Worm (Caenorhabditis elegans) whole organism, L3 larva: ENCODE data around the gene srd-39.

ENCODE experiments used
- aly-2 ChIP-seq: fragments of 150-350 bp; optimal IDR thresholded peaks from 2 replicates; lab custom pipeline; 2014; ENCODE audit warnings: missing biosample characterization, missing genetic modification characterization
- ama-1 ChIP-seq: fragments of 150-350 bp; optimal IDR thresholded peaks from 2 replicates; lab custom pipeline; 2018
- ceh-28 ChIP-seq: fragments of 150-350 bp; optimal IDR thresholded peaks from 2 replicates; lab custom pipeline; 2014; ENCODE audit warnings: missing biosample characterization, missing genetic modification reagents, missing genetic modification characterization
- elt-3 ChIP-seq, 3 experiments: fragments of 150-350 bp in 1 of 3; sonication (generic microtip) in 2 of 3; optimal IDR thresholded peaks; 2 replicates in 2 of 3; 4 replicates in 1 of 3; lab custom pipeline; 2014 to 2017; ENCODE audit warnings: missing biosample characterization in 3 of 3, missing genetic modification characterization in 3 of 3
- mdl-1 ChIP-seq: fragments of 150-350 bp; optimal IDR thresholded peaks from 2 replicates; lab custom pipeline; 2014; ENCODE audit warnings: missing biosample characterization, missing genetic modification characterization
- nhr-11 ChIP-seq: fragments of 150-350 bp; optimal IDR thresholded peaks from 2 replicates; lab custom pipeline; 2014; ENCODE audit warnings: missing biosample characterization, missing genetic modification characterization
- nhr-12 ChIP-seq: fragments of 150-350 bp; optimal IDR thresholded peaks from 2 replicates; lab custom pipeline; 2014; ENCODE audit warnings: missing biosample characterization, missing genetic modification characterization
- nhr-67 ChIP-seq: fragments of 150-350 bp; optimal IDR thresholded peaks from 2 replicates; lab custom pipeline; 2014; ENCODE audit warnings: missing biosample characterization, missing genetic modification characterization
- nhr-77 ChIP-seq: fragments of 150-350 bp; optimal IDR thresholded peaks from 2 replicates; lab custom pipeline; 2014; ENCODE audit warnings: missing biosample characterization, missing genetic modification characterization
- pqm-1 ChIP-seq: fragments of 150-350 bp; optimal IDR thresholded peaks from 2 replicates; lab custom pipeline; 2017; ENCODE audit warnings: missing biosample characterization, missing genetic modification characterization, inconsistent platforms
- snpc-4 ChIP-seq: fragments of 150-350 bp; optimal IDR thresholded peaks from 2 replicates; lab custom pipeline; 2014; ENCODE audit warnings: missing biosample characterization, missing genetic modification characterization
- unc-62 ChIP-seq: fragments of 150-350 bp; sonication (generic microtip); optimal IDR thresholded peaks from 4 replicates; lab custom pipeline; 2014; ENCODE audit warnings: missing biosample characterization, missing genetic modification reagents, missing genetic modification characterization
- ztf-11 ChIP-seq: fragments of 150-350 bp; optimal IDR thresholded peaks from 2 replicates; lab custom pipeline; 2014; ENCODE audit warnings: missing biosample characterization, missing genetic modification characterization

DNA sequence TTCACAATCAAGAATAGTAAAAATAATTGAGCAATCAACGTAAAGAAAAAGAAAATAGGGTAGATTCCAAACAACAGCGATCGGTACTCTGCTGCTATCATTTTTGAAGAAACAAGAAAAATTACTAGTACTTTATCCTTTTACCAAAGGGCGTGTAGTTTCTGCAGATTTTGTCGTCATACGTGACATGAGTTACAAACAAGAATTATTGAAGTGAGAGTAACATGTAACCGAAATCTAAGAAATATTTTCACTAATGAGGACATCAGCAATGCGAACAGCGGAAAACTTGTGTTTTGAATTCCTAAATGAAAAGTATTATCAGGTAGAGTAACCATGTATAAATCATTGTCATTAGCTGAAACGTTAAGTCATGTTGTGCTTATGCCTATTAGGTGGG is 5.7 kb downstream of the srd-39 start, which contains the start of gene srd-36:
- no peak for TF ChIP-seq mdl-1 (tag; lab: Kevin White, UChicago)
- TF ChIP-seq unc-62 = no peak
- TF ChIP-seq pqm-1 (tag; lab: Kevin White, UChicago) = no peak
- no peak for TF ChIP-seq snpc-4 (tag; lab: Kevin White, UChicago)
- no peak for TF ChIP-seq aly-2
- TF ChIP-seq nhr-77 (tag; lab: Kevin White, UChicago) = no peak
- no peak for TF ChIP-seq nhr-11 (tag; lab: Kevin White, UChicago)
- no peak for TF ChIP-seq ztf-11 (tag; lab: Kevin White, UChicago)
- no peak for TF ChIP-seq elt-3 (tag; optimal IDR thresholded peaks at IDR 0.05; lab: Kevin White, UChicago)
- TF ChIP-seq nhr-67 = no peak
- no peak for TF ChIP-seq nhr-12
- TF ChIP-seq ama-1 (lab: Kevin White, UChicago) = no peak
- no peak for TF ChIP-seq ceh-28 (tag; lab: Kevin White, UChicago)
